Fruit fly (Drosophila melanogaster): ENCODE data around the gene CG12071.

Gene CG12071

dm6 chr3R:30912402-30912801, 31.6 kb upstream of the CG12071 start, which contains the start of gene Ptx1 (continued):
- TF ChIP-seq pan (optimal IDR thresholded peaks at IDR 0.05) (no peak), pan (GFP tag; optimal IDR thresholded peaks at IDR 0.05 in 1 of 2, IDR thresholded peaks at IDR 0.05 in 1 of 2) (no peak), CrebB (tag; optimal IDR thresholded peaks at IDR 0.05) (no peak), Dip2 (GFP tag; IDR thresholded peaks at IDR 0.05) (no peak), trh (GFP tag; optimal IDR thresholded peaks at IDR 0.05) (no peak), Elba2 (GFP tag; optimal IDR thresholded peaks at IDR 0.05) (no peak), corto (GFP tag; optimal IDR thresholded peaks at IDR 0.05) (no peak), CG14050 (GFP tag; IDR thresholded peaks at IDR 0.05) (no peak), mirr (GFP tag; optimal IDR thresholded peaks at IDR 0.05) (no peak), D19B (GFP tag; optimal IDR thresholded peaks at IDR 0.05) (no peak), salm (tag; optimal IDR thresholded peaks at IDR 0.05) (no peak), CG14965 (GFP tag; optimal IDR thresholded peaks at IDR 0.05; ENCODE audit: borderline replicate concordance) (no peak), Mrtf (GFP tag; IDR thresholded peaks at IDR 0.05) (no peak), CG7928 (GFP tag; optimal IDR thresholded peaks at IDR 0.05) (no peak), ind (GFP tag; optimal IDR thresholded peaks at IDR 0.05) (no peak), Ssrp (tag; optimal IDR thresholded peaks at IDR 0.05) (no peak), Lpt (GFP tag; optimal IDR thresholded peaks at IDR 0.05) (no peak), tx (GFP tag; optimal IDR thresholded peaks at IDR 0.05) (no peak), ato (GFP tag; IDR thresholded peaks at IDR 0.05; ENCODE audit: partially characterized antibody) (no peak), sim (GFP tag; IDR thresholded peaks at IDR 0.05) (no peak), org-1 (GFP tag; optimal IDR thresholded peaks at IDR 0.05) (no peak), vvl (GFP tag; IDR thresholded peaks at IDR 0.05) (0 out of 2 replicates have a peak, but pooled peaks have one; percentile 26), twi (tag; optimal IDR thresholded peaks at IDR 0.05) (peak; percentile 58), CG15601 (tag; optimal IDR thresholded peaks at IDR 0.05) (no peak), hbn (GFP tag; IDR thresholded peaks at IDR 0.05; ENCODE audit: partially characterized antibody) (peak; percentile 44; the same call in 1 of the 2 replicates), CG4854 (GFP tag; optimal IDR thresholded peaks at IDR 0.05) (no peak), cg (GFP tag; optimal IDR thresholded peaks at IDR 0.05) (peak; percentile 58), CG10654 (GFP tag; optimal IDR thresholded peaks at IDR 0.05) (no peak), CG7963 (GFP tag; IDR thresholded peaks at IDR 0.05; ENCODE audit: partially characterized antibody) (peak; percentile 27; the same call in 1 of the 3 replicates), Dfd (GFP tag; optimal IDR thresholded peaks at IDR 0.05) (no peak), CG9215 (GFP tag; IDR thresholded peaks at IDR 0.05) (no peak), chinmo (GFP tag; IDR thresholded peaks at IDR 0.05; ENCODE audit: partially characterized antibody) (peak; percentile 92), CG30403 (GFP tag; optimal IDR thresholded peaks at IDR 0.05) (no peak), CG1602 (GFP tag; optimal IDR thresholded peaks at IDR 0.05) (no peak), tap (tag; optimal IDR thresholded peaks at IDR 0.05) (no peak), CG16863 (GFP tag; optimal IDR thresholded peaks at IDR 0.05) (no peak), Oaz (GFP tag; IDR thresholded peaks at IDR 0.05) (no peak), Atf6 (GFP tag; IDR thresholded peaks at IDR 0.05) (0 out of 2 replicates have a peak, but pooled peaks have one; percentile 30), Scr (GFP tag; IDR thresholded peaks at IDR 0.05; ENCODE audit: partially characterized antibody) (no peak), en (GFP tag; optimal IDR thresholded peaks at IDR 0.05) (no peak), CG17912 (GFP tag; optimal IDR thresholded peaks at IDR 0.05) (no peak), vfl (GFP tag; optimal IDR thresholded peaks at IDR 0.05) (no peak), her (GFP tag; optimal IDR thresholded peaks at IDR 0.05) (no peak), al (GFP tag; IDR thresholded peaks at IDR 0.05) (no peak), CG34376 (GFP tag; optimal IDR thresholded peaks at IDR 0.05) (no peak), E2f1 (GFP tag; IDR thresholded peaks at IDR 0.05) (no peak), CG4707 (GFP tag; optimal IDR thresholded peaks at IDR 0.05) (no peak), gsb-n (tag; optimal IDR thresholded peaks at IDR 0.05) (peak; percentile 29), CG5180 (GFP tag; optimal IDR thresholded peaks at IDR 0.05) (no peak), psq (GFP tag; optimal IDR thresholded peaks at IDR 0.05) (no peak), Bdp1 (GFP tag; optimal IDR thresholded peaks at IDR 0.05) (no peak), CG10321 (GFP tag; IDR thresholded peaks at IDR 0.05) (peak; percentile 98)
